Worm (Caenorhabditis elegans): ENCODE data around the gene F53G2.12.

The F53G2.12 gene

ce11 chrII:2442979-2443378, 35.9 kb downstream of the F53G2.12 start, which contains the start of gene vab-19:
TSS of gene vab-19 (plus strand) at chrII:2443279.
- TF ChIP-seq nhr-77 (tag; optimal IDR thresholded peaks at IDR 0.05) (no peak), ceh-28 (tag; optimal IDR thresholded peaks at IDR 0.05) (no peak), elt-2 (tag; optimal IDR thresholded peaks at IDR 0.05) (no peak), hmg-11 (tag; optimal IDR thresholded peaks at IDR 0.05) (no peak), ceh-16 (tag; optimal IDR thresholded peaks at IDR 0.05) (no peak), ztf-4 (tag; optimal IDR thresholded peaks at IDR 0.05) (no peak), lsy-12 (tag; optimal IDR thresholded peaks at IDR 0.05) (no peak), ceh-82 (tag; optimal IDR thresholded peaks at IDR 0.05) (no peak), lin-15B (tag; optimal IDR thresholded peaks at IDR 0.05) (no peak), nhr-12 (tag; optimal IDR thresholded peaks at IDR 0.05) (no peak), nfya-1 (tag; optimal IDR thresholded peaks at IDR 0.05; ENCODE audit: insufficient read depth) (no peak), nhr-23 (tag; optimal IDR thresholded peaks at IDR 0.05) (no peak), ceh-9 (tag; optimal IDR thresholded peaks at IDR 0.05) (no peak)

ce11 chrII:2442243-2442642, 36.6 kb downstream of the F53G2.12 start:
- TF ChIP-seq nhr-11 (tag; optimal IDR thresholded peaks at IDR 0.05) (no peak), nhr-76 (tag; optimal IDR thresholded peaks at IDR 0.05) (no peak), snpc-4 (tag; optimal IDR thresholded peaks at IDR 0.05) (no peak), nhr-23 (tag; optimal IDR thresholded peaks at IDR 0.05) (peak; percentile 29), hmg-11 (tag; optimal IDR thresholded peaks at IDR 0.05) (no peak), elt-2 (tag; optimal IDR thresholded peaks at IDR 0.05) (peak; percentile 53), unc-39 (tag; optimal IDR thresholded peaks at IDR 0.05) (no peak), ama-1 (optimal IDR thresholded peaks at IDR 0.05) (no peak), nhr-28 (tag; optimal IDR thresholded peaks at IDR 0.05) (no peak), nhr-25 (tag; optimal IDR thresholded peaks at IDR 0.05) (peak; percentile 48)

ce11 chrII:2440312-2440711, 38.6 kb downstream of the F53G2.12 start:
- TF ChIP-seq ama-1 (optimal IDR thresholded peaks at IDR 0.05) (no peak), ztf-11 (tag; optimal IDR thresholded peaks at IDR 0.05) (no peak), lsy-12 (tag; optimal IDR thresholded peaks at IDR 0.05) (no peak)

DNA sequence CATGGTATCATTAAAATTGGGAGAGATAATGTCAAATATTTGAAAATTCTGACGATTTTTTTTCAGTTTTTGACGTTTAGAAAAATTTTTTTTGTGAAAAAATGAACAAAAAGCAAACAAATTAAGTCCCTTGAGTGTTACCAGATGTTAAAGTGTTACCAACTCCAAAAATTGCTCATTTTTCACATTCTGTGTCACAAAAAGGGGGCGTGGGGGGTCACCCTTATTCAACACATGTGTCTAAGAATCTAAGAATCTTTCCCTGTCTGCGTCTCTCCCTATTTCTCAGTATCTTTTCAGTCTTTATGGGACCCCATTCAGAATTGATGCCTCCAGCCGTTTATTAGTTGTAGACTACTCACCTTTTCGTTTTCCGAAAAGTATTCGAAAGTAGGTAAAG, 39.9 kb downstream of the F53G2.12 start:
- TF ChIP-seq snpc-4 (tag; optimal IDR thresholded peaks at IDR 0.05) (no peak), aly-2 (tag; optimal IDR thresholded peaks at IDR 0.05) (no peak), lin-39 (tag; optimal IDR thresholded peaks at IDR 0.05) (no peak), nhr-25 (tag; optimal IDR thresholded peaks at IDR 0.05) (no peak), zag-1 (tag; optimal IDR thresholded peaks at IDR 0.05) (no peak), sea-2 (GFP tag; optimal IDR thresholded peaks at IDR 0.05) (no peak), nhr-67 (tag; optimal IDR thresholded peaks at IDR 0.05) (no peak), ZK546.5 (tag; optimal IDR thresholded peaks at IDR 0.05) (no peak), fkh-2 (tag; optimal IDR thresholded peaks at IDR 0.05) (no peak), ztf-4 (tag; optimal IDR thresholded peaks at IDR 0.05) (no peak), lsy-12 (tag; optimal IDR thresholded peaks at IDR 0.05) (no peak), nhr-23 (tag; optimal IDR thresholded peaks at IDR 0.05) (no peak), eor-1 (tag; optimal IDR thresholded peaks at IDR 0.05) (no peak), ama-1 (optimal IDR thresholded peaks at IDR 0.05) (no peak), elt-2 (tag; optimal IDR thresholded peaks at IDR 0.05) (no peak), nhr-77 (tag; optimal IDR thresholded peaks at IDR 0.05) (no peak), nhr-76 (tag; optimal IDR thresholded peaks at IDR 0.05) (no peak), nhr-237 (tag; optimal IDR thresholded peaks at IDR 0.05) (no peak)

DNA sequence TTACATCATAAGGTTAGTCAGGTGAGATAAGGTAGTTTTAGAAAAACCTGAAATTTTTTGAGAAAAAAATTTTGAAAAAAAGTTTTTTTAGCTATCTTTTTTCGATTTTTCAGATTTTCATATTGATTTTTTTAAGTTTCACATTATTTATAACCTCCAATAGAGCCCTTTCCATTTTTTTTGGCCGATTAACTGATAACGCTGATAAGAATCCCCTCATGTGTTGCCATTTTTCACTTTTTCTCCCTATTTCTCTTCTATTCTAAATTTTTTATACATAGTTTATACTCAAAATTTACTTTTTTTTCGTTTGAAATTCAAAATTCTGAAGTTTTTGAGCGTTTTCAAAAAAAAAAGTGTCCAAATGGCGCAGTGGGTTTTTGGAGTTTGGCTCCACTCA, 40.7 kb downstream of the F53G2.12 start:
- TF ChIP-seq nhr-11 (tag; optimal IDR thresholded peaks at IDR 0.05): no peak
- no peak for TF ChIP-seq ceh-16 (tag; optimal IDR thresholded peaks at IDR 0.05)
- TF ChIP-seq elt-2 (tag; optimal IDR thresholded peaks at IDR 0.05): peak; percentile 75
- no peak for TF ChIP-seq fkh-10 (GFP tag; optimal IDR thresholded peaks at IDR 0.05)
- no peak for TF ChIP-seq nhr-237 (tag; optimal IDR thresholded peaks at IDR 0.05)
- TF ChIP-seq lsy-12 (tag; optimal IDR thresholded peaks at IDR 0.05): no peak
- no peak for TF ChIP-seq nhr-77 (tag; optimal IDR thresholded peaks at IDR 0.05)
- no peak for TF ChIP-seq ceh-82 (tag; optimal IDR thresholded peaks at IDR 0.05)
- no peak for TF ChIP-seq eor-1 (tag; optimal IDR thresholded peaks at IDR 0.05)
- TF ChIP-seq egl-5 (tag; optimal IDR thresholded peaks at IDR 0.05): no peak
- no peak for TF ChIP-seq fkh-2 (tag; optimal IDR thresholded peaks at IDR 0.05)
- peak; percentile 34 for TF ChIP-seq pqm-1 (tag; optimal IDR thresholded peaks at IDR 0.05)

DNA sequence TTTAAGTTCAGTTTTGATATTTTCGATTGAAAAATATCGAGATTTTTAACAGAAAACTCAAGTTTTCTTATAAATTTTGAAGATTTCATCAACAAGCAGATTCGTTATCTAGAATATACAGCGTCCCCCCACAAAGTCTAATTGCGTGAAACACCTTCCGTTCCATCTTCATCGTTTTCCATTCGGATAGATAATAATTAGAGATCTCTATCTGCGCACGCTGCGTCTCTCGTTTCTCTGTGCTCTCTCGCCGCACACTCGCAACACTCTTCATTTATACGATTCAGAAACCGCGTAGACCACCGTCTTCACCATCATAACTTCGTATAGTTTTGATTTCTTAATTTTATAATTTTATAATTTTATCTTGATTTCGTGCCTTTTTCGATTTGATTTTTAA, 42.1 kb downstream of the F53G2.12 start:
- TF ChIP-seq nhr-23 (tag; optimal IDR thresholded peaks at IDR 0.05): peak; percentile 3
- TF ChIP-seq nhr-25 (tag; optimal IDR thresholded peaks at IDR 0.05): peak; percentile 1
- TF ChIP-seq tbx-2 (tag; optimal IDR thresholded peaks at IDR 0.05): no peak
- TF ChIP-seq elt-1 (tag; optimal IDR thresholded peaks at IDR 0.05): peak; percentile 85
- TF ChIP-seq ceh-16 (tag; optimal IDR thresholded peaks at IDR 0.05): peak; percentile 55
- no peak for TF ChIP-seq egl-27 (tag; optimal IDR thresholded peaks at IDR 0.05)
